Worm (Caenorhabditis elegans): Measurements from ENCODE around the gene dlc-3.

DNA sequence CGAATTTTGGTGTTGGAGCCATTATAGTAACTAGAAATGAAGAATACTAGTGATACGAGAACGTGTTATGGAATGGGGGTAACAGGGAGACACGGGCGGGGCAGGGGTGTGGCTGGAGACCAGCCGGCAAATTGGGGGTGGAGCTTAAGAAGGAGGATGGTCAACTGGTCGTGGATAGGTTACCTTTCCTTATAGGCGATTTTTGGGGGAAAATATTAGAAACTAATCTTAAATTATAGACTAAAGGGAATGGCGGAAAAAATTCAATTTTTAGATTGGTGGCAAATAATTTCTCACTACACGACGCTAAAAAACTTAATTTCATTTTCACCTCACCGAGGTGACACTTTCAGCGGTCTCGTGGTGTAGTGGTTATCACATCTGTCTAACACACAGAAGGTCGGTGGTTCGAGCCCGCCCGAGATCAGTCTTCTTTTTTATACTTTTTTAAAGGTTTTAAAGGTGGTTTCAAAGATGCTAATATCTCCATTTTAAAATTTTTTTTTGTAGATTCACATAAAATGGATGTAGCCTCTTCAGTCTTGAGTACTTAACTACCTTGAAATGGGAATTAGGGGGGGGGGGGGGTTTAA is 32.2 kb upstream of the dlc-3 start, which contains the start of gene Y65A5A.1:
- TF ChIP-seq skn-1 (tag; optimal IDR thresholded peaks at IDR 0.05) (no peak), zag-1 (tag; optimal IDR thresholded peaks at IDR 0.05) (no peak), ama-1 (optimal IDR thresholded peaks at IDR 0.05) (no peak), R02D3.7 (tag; optimal IDR thresholded peaks at IDR 0.05) (no peak), nhr-23 (tag; optimal IDR thresholded peaks at IDR 0.05) (no peak)

Measured in whole organism, L3 larva.